Fruit fly (Drosophila melanogaster): Measurements from ENCODE around the gene CG17129.

The CG17129 gene

dm6 chr3L:721863-722262, 41.7 kb upstream of the CG17129 start:
- TF ChIP-seq CoRest (tag; optimal IDR thresholded peaks at IDR 0.05) (no peak), zf30C (GFP tag; optimal IDR thresholded peaks at IDR 0.05) (peak; percentile 40), MTF-1 (GFP tag; optimal IDR thresholded peaks at IDR 0.05; ENCODE audit: borderline replicate concordance) (no peak), CG15269 (tag; optimal IDR thresholded peaks at IDR 0.05) (no peak), zfh1 (GFP tag; IDR thresholded peaks at IDR 0.05) (no peak), CG14050 (GFP tag; IDR thresholded peaks at IDR 0.05) (no peak), bsh (GFP tag; optimal IDR thresholded peaks at IDR 0.05) (peak in 1 of 2 experiments; percentile 9), psq (GFP tag; optimal IDR thresholded peaks at IDR 0.05) (no peak), row (GFP tag; IDR thresholded peaks at IDR 0.05) (peak; percentile 28; the same call in 1 of the 3 replicates), ken (GFP tag; IDR thresholded peaks at IDR 0.05) (0 out of 3 replicates have a peak, but pooled peaks have one; percentile 12), dysf (GFP tag; IDR thresholded peaks at IDR 0.05) (0 out of 3 replicates have a peak, but pooled peaks have one; percentile 5), CG17328 (GFP tag; IDR thresholded peaks at IDR 0.05) (no peak), tap (tag; optimal IDR thresholded peaks at IDR 0.05) (no peak), ttk (GFP tag; IDR thresholded peaks at IDR 0.05) (no peak), da (GFP tag; optimal IDR thresholded peaks at IDR 0.05) (no peak), CG6765 (GFP tag; optimal IDR thresholded peaks at IDR 0.05) (no peak), GATAe (GFP tag; conservative IDR thresholded peaks at IDR 0.05) (no peak), chm (GFP tag; IDR thresholded peaks at IDR 0.05) (peak; percentile 20; the same call in 1 of the 2 replicates), crc (GFP tag; optimal IDR thresholded peaks at IDR 0.05) (no peak), ERR (GFP tag; optimal IDR thresholded peaks at IDR 0.05) (no peak), sens (GFP tag) (peak; percentile 24), CTCF (GFP tag; optimal IDR thresholded peaks at IDR 0.05) (no peak), lab (GFP tag; optimal IDR thresholded peaks at IDR 0.05) (peak; percentile 9), pb (GFP tag; optimal IDR thresholded peaks at IDR 0.05) (no peak), Med (GFP tag) (no peak), hb (GFP tag; IDR thresholded peaks at IDR 0.05; ENCODE audit: partially characterized antibody) (no peak), CG10959 (GFP tag; IDR thresholded peaks at IDR 0.05) (no peak), CG12659 (GFP tag; optimal IDR thresholded peaks at IDR 0.05) (no peak), CG11247 (GFP tag; IDR thresholded peaks at IDR 0.05) (no peak), D19A (tag; optimal IDR thresholded peaks at IDR 0.05) (no peak), CG15011 (GFP tag; optimal IDR thresholded peaks at IDR 0.05) (no peak), CG15601 (tag; optimal IDR thresholded peaks at IDR 0.05) (peak; percentile 11), Ptx1 (GFP tag; IDR thresholded peaks at IDR 0.05) (peak; percentile 8; the same call in 1 of the 2 replicates), CG3065 (GFP tag; optimal IDR thresholded peaks at IDR 0.05) (no peak), CG7928 (GFP tag; optimal IDR thresholded peaks at IDR 0.05) (no peak), slou (GFP tag; optimal IDR thresholded peaks at IDR 0.05) (no peak), Chrac-16 (GFP tag; optimal IDR thresholded peaks at IDR 0.05) (no peak), BtbVII (GFP tag; optimal IDR thresholded peaks at IDR 0.05) (no peak), CG1832 (GFP tag; optimal IDR thresholded peaks at IDR 0.05) (no peak), Aef1 (GFP tag; IDR thresholded peaks at IDR 0.05) (no peak), oc (tag; optimal IDR thresholded peaks at IDR 0.05) (no peak), gro (GFP tag; optimal IDR thresholded peaks at IDR 0.05) (no peak), CG9609 (GFP tag; optimal IDR thresholded peaks at IDR 0.05) (no peak), tup (GFP tag; optimal IDR thresholded peaks at IDR 0.05) (no peak), Asciz (GFP tag; optimal IDR thresholded peaks at IDR 0.05) (peak; percentile 1), org-1 (GFP tag; optimal IDR thresholded peaks at IDR 0.05) (no peak), ab (GFP tag; optimal IDR thresholded peaks at IDR 0.05) (no peak), CG10366 (GFP tag; IDR thresholded peaks at IDR 0.05) (peak; percentile 8; the same call in 1 of the 2 replicates), lov (optimal IDR thresholded peaks at IDR 0.05) (no peak), lov (GFP tag; IDR thresholded peaks at IDR 0.05) (peak; percentile 30; the same call in 1 of the 3 replicates), slp2 (GFP tag; optimal IDR thresholded peaks at IDR 0.05) (no peak), luna (GFP tag; optimal IDR thresholded peaks at IDR 0.05) (no peak), ash1 (GFP tag; optimal IDR thresholded peaks at IDR 0.05) (no peak)
